Fruit fly (Drosophila melanogaster) whole organism, embryonic: ENCODE results near the gene fwd.

Experiments
- Blimp-1 ChIP-seq: fragments of 200-800 bp; sonication (Bioruptor generic); optimal IDR thresholded peaks from 3 replicates; lab custom pipeline; 2018; ENCODE audit warnings: missing biosample characterization, missing genetic modification characterization, mild to moderate bottlenecking, moderate library complexity, missing genetic modification reagents
- CG10147 ChIP-seq: fragments of 200-800 bp; sonication (Bioruptor generic); optimal IDR thresholded peaks from 2 replicates; lab custom pipeline; 2019; ENCODE audit warnings: missing biosample characterization, mild to moderate bottlenecking, missing genetic modification characterization, moderate library complexity
- CG10321 ChIP-seq: fragments of 200-800 bp; sonication (Bioruptor generic); IDR thresholded peaks from 2 replicates; pipeline ENCODE4 v1.3.6; 2022; ENCODE audit warnings: missing biosample characterization, missing genetic modification characterization
- CG10654 ChIP-seq: fragments of 200-800 bp; sonication (Bioruptor generic); optimal IDR thresholded peaks from 2 replicates; lab custom pipeline; 2016; ENCODE audit warnings: missing biosample characterization, missing genetic modification characterization
- CG12769 ChIP-seq: fragments of 200-800 bp; sonication (Bioruptor generic); optimal IDR thresholded peaks from 2 replicates; lab custom pipeline; 2019; ENCODE audit warnings: missing biosample characterization, mild to moderate bottlenecking, missing genetic modification characterization, moderate library complexity
- CG14965 ChIP-seq: fragments of 200-800 bp; sonication (Bioruptor generic); optimal IDR thresholded peaks from 2 replicates; lab custom pipeline; 2016; ENCODE audit warnings: missing biosample characterization, missing genetic modification characterization, borderline replicate concordance
- CG15073 ChIP-seq: fragments of 200-800 bp; sonication (Bioruptor generic); optimal IDR thresholded peaks from 2 replicates; lab custom pipeline; 2016; ENCODE audit warnings: missing biosample characterization, missing genetic modification characterization
- CG1647 ChIP-seq: fragments of 200-800 bp; sonication (Bioruptor generic); optimal IDR thresholded peaks from 3 replicates; lab custom pipeline; 2016; ENCODE audit warnings: missing biosample characterization, missing genetic modification characterization
- CG17328 ChIP-seq: fragments of 200-800 bp; sonication (Bioruptor generic); IDR thresholded peaks from 2 replicates; pipeline ENCODE4 v1.3.6; 2022; ENCODE audit warnings: missing biosample characterization, missing genetic modification characterization
- CG17361 ChIP-seq: fragments of 200-800 bp; sonication (Bioruptor generic); IDR thresholded peaks from 3 replicates; pipeline ENCODE4 v1.3.6; 2022; ENCODE audit warnings: missing biosample characterization, missing genetic modification characterization
- CG17612 ChIP-seq: fragments of 200-800 bp; sonication (Bioruptor generic); IDR thresholded peaks from 2 replicates; pipeline ENCODE4 v1.3.6; 2022; ENCODE audit warnings: missing biosample characterization, missing genetic modification characterization
- CG17802 ChIP-seq: fragments of 200-800 bp; sonication (Bioruptor generic); optimal IDR thresholded peaks from 2 replicates; lab custom pipeline; 2018; ENCODE audit warnings: missing biosample characterization, mild to moderate bottlenecking, missing genetic modification characterization, moderate library complexity
- CG17829 ChIP-seq: fragments of 200-800 bp; optimal IDR thresholded peaks from 2 replicates; lab custom pipeline; 2019; ENCODE audit warnings: missing biosample characterization, mild to moderate bottlenecking, missing genetic modification characterization, moderate library complexity
- CG30403 ChIP-seq: fragments of 200-800 bp; sonication (Bioruptor generic); optimal IDR thresholded peaks from 3 replicates; lab custom pipeline; 2016; ENCODE audit warnings: missing biosample characterization, missing genetic modification characterization
- CG31441 ChIP-seq: fragments of 200-800 bp; sonication (Bioruptor generic); IDR thresholded peaks from 2 replicates; pipeline ENCODE4 v1.3.6; 2022; ENCODE audit warnings: missing biosample characterization, missing genetic modification characterization
- CG32772 ChIP-seq: fragments of 200-800 bp; sonication (Bioruptor generic); IDR thresholded peaks from 2 replicates; pipeline ENCODE4 v1.3.6; 2022; ENCODE audit warnings: missing biosample characterization, missing genetic modification characterization
- CG6791 ChIP-seq: fragments of 200-800 bp; sonication (Bioruptor generic); IDR thresholded peaks from 3 replicates; pipeline ENCODE4 v1.3.6; 2022; ENCODE audit warnings: missing biosample characterization, missing genetic modification characterization; ENCODE audit not compliant: partially characterized antibody
- CG9215 ChIP-seq: fragments of 200-800 bp; sonication (Bioruptor generic); IDR thresholded peaks from 2 replicates; pipeline ENCODE4 v1.3.6; 2022; ENCODE audit warnings: missing biosample characterization, missing genetic modification characterization
- Dek ChIP-seq: fragments of 200-800 bp; sonication (Bioruptor generic); optimal IDR thresholded peaks from 3 replicates; lab custom pipeline; 2019; ENCODE audit warnings: missing biosample characterization, mild to moderate bottlenecking, missing genetic modification characterization, moderate library complexity
- Dip2 ChIP-seq: fragments of 200-800 bp; sonication (Bioruptor generic); IDR thresholded peaks from 2 replicates; pipeline ENCODE4 v1.3.6; 2022; ENCODE audit warnings: missing biosample characterization, missing genetic modification characterization
- ERR ChIP-seq: fragments of 200-800 bp; sonication (Bioruptor generic); optimal IDR thresholded peaks from 2 replicates; lab custom pipeline; 2016; ENCODE audit warnings: missing biosample characterization, missing genetic modification characterization
- Fer3 ChIP-seq: fragments of 200-800 bp; sonication (Bioruptor generic); optimal IDR thresholded peaks from 2 replicates; lab custom pipeline; 2018; ENCODE audit warnings: missing biosample characterization, mild to moderate bottlenecking, missing genetic modification characterization, moderate library complexity
- HLHmδ ChIP-seq: fragments of 200-800 bp; sonication (Bioruptor generic); optimal IDR thresholded peaks from 2 replicates; lab custom pipeline; 2018; ENCODE audit warnings: missing biosample characterization, mild to moderate bottlenecking, missing genetic modification characterization, moderate library complexity
- Hr78 ChIP-seq, 2 experiments: fragments of 200-800 bp in 1 of 2; fragments of >200 bp in 1 of 2; sonication (Bioruptor generic) in 1 of 2; optimal IDR thresholded peaks; 2 replicates each; lab custom pipeline; 2017 to 2019; ENCODE audit warnings: missing biosample characterization in 2 of 2, missing genetic modification characterization in 2 of 2, mild to moderate bottlenecking in 1 of 2, moderate library complexity in 1 of 2
- Lim3 ChIP-seq: fragments of 200-800 bp; sonication (Bioruptor generic); IDR thresholded peaks from 2 replicates; pipeline ENCODE4 v1.3.6; 2022; ENCODE audit warnings: missing biosample characterization, missing genetic modification characterization
- Side ChIP-seq: fragments of 200-800 bp; sonication (Bioruptor generic); optimal IDR thresholded peaks from 2 replicates; lab custom pipeline; 2016; ENCODE audit warnings: missing biosample characterization, missing genetic modification characterization
- Taf1 ChIP-seq: fragments of 200-800 bp; sonication (Bioruptor generic); IDR thresholded peaks from 2 replicates; pipeline ENCODE4 v1.3.6; 2022; ENCODE audit warnings: missing biosample characterization, missing genetic modification characterization
- Usf ChIP-seq: fragments of 200-800 bp; sonication (Bioruptor generic); optimal IDR thresholded peaks from 2 replicates; lab custom pipeline; 2017; ENCODE audit warnings: missing genotype, missing biosample characterization, missing genetic modification characterization
- Vsx1 ChIP-seq: fragments of 200-800 bp; sonication (Bioruptor generic); optimal IDR thresholded peaks from 2 replicates; lab custom pipeline; 2017; ENCODE audit warnings: missing biosample characterization, mild to moderate bottlenecking, missing genetic modification characterization, missing genetic modification reagents
- amos ChIP-seq: fragments of 200-800 bp; sonication (Bioruptor generic); IDR thresholded peaks from 2 replicates; pipeline ENCODE4 v1.3.6; 2022; ENCODE audit warnings: missing biosample characterization, missing genetic modification characterization; ENCODE audit not compliant: partially characterized antibody
- ap ChIP-seq: fragments of 200-800 bp; sonication (Bioruptor generic); IDR thresholded peaks from 2 replicates; pipeline ENCODE4 v1.3.6; 2022; ENCODE audit warnings: missing biosample characterization, missing genetic modification characterization
- bowl ChIP-seq: fragments of 200-800 bp; sonication (Bioruptor generic); IDR thresholded peaks from 2 replicates; pipeline ENCODE4 v1.3.6; 2022; ENCODE audit warnings: missing biosample characterization, missing genetic modification characterization
- chn ChIP-seq: fragments of 200-800 bp; sonication (Bioruptor generic); optimal IDR thresholded peaks from 2 replicates; lab custom pipeline; 2016; ENCODE audit warnings: missing biosample characterization, missing genetic modification characterization
- ci ChIP-seq: fragments of 200-800 bp; sonication (Bioruptor generic); IDR thresholded peaks from 3 replicates; pipeline ENCODE4 v1.3.6; 2022; ENCODE audit warnings: missing biosample characterization, missing genetic modification characterization
- disco-r ChIP-seq: fragments of 200-800 bp; sonication (Bioruptor generic); optimal IDR thresholded peaks from 2 replicates; lab custom pipeline; 2016; ENCODE audit warnings: missing biosample characterization, missing genetic modification characterization
- gcm ChIP-seq: fragments of 200-800 bp; sonication (Bioruptor generic); optimal IDR thresholded peaks from 2 replicates; lab custom pipeline; 2019; ENCODE audit warnings: missing biosample characterization, mild to moderate bottlenecking, missing genetic modification characterization, moderate library complexity
- gro ChIP-seq: fragments of 200-800 bp; sonication (Bioruptor generic); optimal IDR thresholded peaks from 2 replicates; lab custom pipeline; 2016; ENCODE audit warnings: missing biosample characterization, missing genetic modification characterization
- lab ChIP-seq: fragments of 200-800 bp; sonication (Bioruptor generic); optimal IDR thresholded peaks from 3 replicates; lab custom pipeline; 2017; ENCODE audit warnings: missing biosample characterization, missing genetic modification characterization, mild to moderate bottlenecking, moderate library complexity, missing genetic modification reagents
- lilli ChIP-seq: fragments of 200-800 bp; sonication (Bioruptor generic); optimal IDR thresholded peaks from 3 replicates; lab custom pipeline; 2016; ENCODE audit warnings: missing biosample characterization, missing genetic modification characterization
- mirr ChIP-seq: fragments of 200-800 bp; sonication (Bioruptor generic); optimal IDR thresholded peaks from 3 replicates; lab custom pipeline; 2018; ENCODE audit warnings: missing biosample characterization, mild to moderate bottlenecking, missing genetic modification characterization
- otp ChIP-seq: fragments of 200-800 bp; sonication (Bioruptor generic); IDR thresholded peaks from 3 replicates; pipeline ENCODE4, ENCODE4 v1.3.6; 2022; ENCODE audit warnings: missing biosample characterization, missing genetic modification characterization
- sens-2 ChIP-seq: fragments of 200-800 bp; sonication (Bioruptor generic); IDR thresholded peaks from 2 replicates; pipeline ENCODE4 v1.3.6; 2022; ENCODE audit warnings: missing biosample characterization, missing genetic modification characterization
- slbo ChIP-seq: fragments of 200-800 bp; sonication (Bioruptor generic); IDR thresholded peaks from 2 replicates; pipeline ENCODE4 v1.3.6; 2022; ENCODE audit warnings: missing biosample characterization, missing genetic modification characterization
- sr ChIP-seq: fragments of 200-800 bp; sonication (Bioruptor generic); IDR thresholded peaks from 3 replicates; pipeline ENCODE4 v1.3.6; 2022; ENCODE audit warnings: missing biosample characterization, missing genetic modification characterization
- tna ChIP-seq: fragments of 200-800 bp; sonication (Bioruptor generic); IDR thresholded peaks from 2 replicates; pipeline ENCODE4 v1.3.6; 2022; ENCODE audit warnings: missing biosample characterization, missing genetic modification characterization; ENCODE audit not compliant: partially characterized antibody
- twi ChIP-seq: fragments of 200-800 bp; optimal IDR thresholded peaks from 2 replicates; lab custom pipeline; 2019; ENCODE audit warnings: missing biosample characterization, mild to moderate bottlenecking, missing genetic modification characterization, moderate library complexity
- tx ChIP-seq: fragments of 200-800 bp; sonication (Bioruptor generic); optimal IDR thresholded peaks from 2 replicates; lab custom pipeline; 2016; ENCODE audit warnings: missing biosample characterization, missing genetic modification characterization
- usp ChIP-seq: fragments of >200 bp; optimal IDR thresholded peaks from 2 replicates; lab custom pipeline; 2017; ENCODE audit warnings: missing biosample characterization, missing genetic modification characterization
- vnd ChIP-seq: fragments of 200-800 bp; sonication (Bioruptor generic); IDR thresholded peaks from 3 replicates; pipeline ENCODE4 v1.3.6; 2022; ENCODE audit warnings: missing biosample characterization, missing genetic modification characterization; ENCODE audit not compliant: partially characterized antibody

Gene fwd

DNA sequence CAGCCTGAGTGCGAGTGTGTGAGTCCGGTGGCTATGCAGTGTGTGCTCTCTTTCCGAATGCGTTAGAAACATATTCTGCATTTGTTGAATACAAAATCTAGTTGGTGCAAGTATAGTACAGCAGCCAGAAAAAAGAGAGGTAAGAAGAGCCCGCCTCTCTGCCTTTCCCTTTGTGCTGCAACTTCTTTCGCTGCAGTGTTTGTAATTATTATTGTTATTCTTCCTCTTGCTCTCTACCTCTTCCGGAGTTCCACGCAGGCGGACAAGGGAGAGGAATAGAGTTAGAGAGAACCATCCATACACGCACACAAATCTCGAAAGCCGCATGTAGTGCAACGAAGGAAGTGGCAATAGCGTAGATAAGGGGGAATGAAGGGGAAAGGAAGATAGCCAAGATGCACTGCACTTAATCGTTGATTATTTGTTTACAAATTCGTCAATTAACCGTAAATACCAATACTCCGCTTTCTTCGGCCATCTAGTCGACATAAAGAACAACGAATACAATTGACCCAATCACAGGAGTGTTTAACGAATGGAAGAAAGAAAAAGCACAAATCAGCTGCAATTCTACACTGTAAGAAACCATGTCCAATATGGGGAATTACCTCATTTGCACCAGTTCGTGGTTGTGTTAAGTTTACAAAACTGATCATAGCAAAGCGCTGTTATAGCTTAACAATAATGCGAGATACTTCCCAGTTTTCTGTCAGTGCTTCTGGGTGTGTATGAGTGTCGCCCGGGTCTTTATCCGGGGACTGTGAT, 28.1 kb upstream of the fwd start (continued):
- TF ChIP-seq ERR (no peak), CG32772 (peak; percentile 82), CG10321 (GFP tag; lab: Robert Waterston, UW) (no peak), Fer3 (peak; percentile 34), CG17802 (tag; lab: Kevin White, UChicago) (peak; percentile 53), disco-r (GFP tag; lab: Kevin White, UChicago) (peak; percentile 42), CG17361 (peak; percentile 55; the same call in 2 of the 3 replicates), CG12769 (tag; lab: Kevin White, UChicago) (peak; percentile 51), amos (no peak), mirr (GFP tag; lab: Kevin White, UChicago) (no peak), tx (GFP tag; lab: Kevin White, UChicago) (peak; percentile 59), HLHmδ (GFP tag; lab: Kevin White, UChicago) (no peak), Hr78 (GFP tag; optimal IDR thresholded peaks at IDR 0.05; lab: Kevin White, UChicago) (peak in 1 of 2 experiments; percentile 80), CG6791 (no peak), Vsx1 (GFP tag; lab: Kevin White, UChicago) (no peak), sr (0 out of 3 replicates have a peak, but pooled peaks have one; percentile 36), twi (tag; lab: Kevin White, UChicago) (peak; percentile 29), usp (GFP tag; lab: Kevin White, UChicago) (no peak), tna (GFP tag; lab: Robert Waterston, UW) (no peak), CG10654 (GFP tag; lab: Kevin White, UChicago) (peak; percentile 70), gcm (GFP tag; lab: Kevin White, UChicago) (peak; percentile 68), Dek (tag; lab: Kevin White, UChicago) (no peak), lilli (peak; percentile 61), Taf1 (GFP tag; lab: Robert Waterston, UW) (no peak), lab (peak; percentile 66), ci (GFP tag; lab: Robert Waterston, UW) (peak; percentile 92), otp (GFP tag; lab: Robert Waterston, UW) (no peak; the same call in 1 of the 3 replicates), gro (GFP tag; lab: Kevin White, UChicago) (no peak), CG30403 (peak; percentile 77), CG9215 (GFP tag; lab: Robert Waterston, UW) (peak; percentile 45; the same call in 1 of the 2 replicates), CG1647 (peak; percentile 53), CG31441 (peak; percentile 72), Side (GFP tag; lab: Kevin White, UChicago) (peak; percentile 69), CG17328 (GFP tag; lab: Robert Waterston, UW) (peak; percentile 81), slbo (GFP tag; lab: Robert Waterston, UW) (peak; percentile 62), CG14965 (GFP tag; lab: Kevin White, UChicago) (no peak), Dip2 (GFP tag; lab: Robert Waterston, UW) (no peak), vnd (GFP tag; lab: Robert Waterston, UW) (no peak), bowl (GFP tag; lab: Robert Waterston, UW) (no peak), CG10147 (GFP tag; lab: Kevin White, UChicago) (no peak), CG17829 (tag; lab: Kevin White, UChicago) (peak; percentile 81), ap (GFP tag; lab: Robert Waterston, UW) (peak; percentile 56), chn (GFP tag; lab: Kevin White, UChicago) (peak; percentile 74), Lim3 (0 out of 2 replicates have a peak, but pooled peaks have one; percentile 13), CG17612 (GFP tag; lab: Robert Waterston, UW) (no peak), sens-2 (GFP tag; lab: Robert Waterston, UW) (peak; percentile 59; the same call in 1 of the 2 replicates), Usf (GFP tag; lab: Kevin White, UChicago) (no peak), CG15073 (GFP tag; lab: Kevin White, UChicago) (peak; percentile 15), Blimp-1 (GFP tag; lab: Kevin White, UChicago) (peak; percentile 85)
